Fruit fly (Drosophila melanogaster) whole organism, embryonic: ENCODE data around the gene CG18265.

Source experiments
- Abd-B ChIP-seq: fragments of 200-800 bp; sonication (Bioruptor generic); optimal IDR thresholded peaks from 2 replicates; lab custom pipeline; 2018; ENCODE audit warnings: missing biosample characterization, mild to moderate bottlenecking, missing genetic modification characterization, moderate library complexity
- Ada2b ChIP-seq: fragments of 200-800 bp; sonication (Bioruptor generic); IDR thresholded peaks from 2 replicates; pipeline ENCODE4 v1.3.6; 2022; ENCODE audit warnings: missing biosample characterization, missing genetic modification characterization
- Adf1 ChIP-seq: fragments of 200-800 bp; sonication (Bioruptor generic); IDR thresholded peaks from 2 replicates; pipeline ENCODE4 v1.3.6; 2022; ENCODE audit warnings: missing biosample characterization, missing genetic modification characterization
- Atf6 ChIP-seq: fragments of 200-800 bp; sonication (Bioruptor generic); IDR thresholded peaks from 2 replicates; pipeline ENCODE4 v1.3.6; 2022; ENCODE audit warnings: missing biosample characterization, missing genetic modification characterization
- Bdp1 ChIP-seq: fragments of 200-800 bp; sonication (Bioruptor generic); optimal IDR thresholded peaks from 3 replicates; lab custom pipeline; 2016; ENCODE audit warnings: missing biosample characterization, missing genetic modification characterization
- C15 ChIP-seq: fragments of 200-800 bp; sonication (Bioruptor generic); IDR thresholded peaks from 3 replicates; pipeline ENCODE4 v1.3.6; 2022; ENCODE audit warnings: missing biosample characterization, missing genetic modification characterization
- CG10543 ChIP-seq: fragments of 200-800 bp; sonication (Bioruptor generic); optimal IDR thresholded peaks from 3 replicates; lab custom pipeline; 2017; ENCODE audit warnings: missing biosample characterization, mild to moderate bottlenecking, missing genetic modification characterization, moderate library complexity
- CG10654 ChIP-seq: fragments of 200-800 bp; sonication (Bioruptor generic); optimal IDR thresholded peaks from 2 replicates; lab custom pipeline; 2016; ENCODE audit warnings: missing biosample characterization, missing genetic modification characterization
- CG11696 ChIP-seq: fragments of 200-800 bp; sonication (Bioruptor generic); IDR thresholded peaks from 2 replicates; pipeline ENCODE4 v1.3.6; 2022; ENCODE audit warnings: missing biosample characterization, missing genetic modification characterization
- CG12391 ChIP-seq: fragments of 200-800 bp; sonication (Bioruptor generic); optimal IDR thresholded peaks from 3 replicates; lab custom pipeline; 2018; ENCODE audit warnings: missing biosample characterization, mild to moderate bottlenecking, missing genetic modification characterization, moderate library complexity
- CG13123 ChIP-seq: fragments of 200-800 bp; sonication (Bioruptor generic); optimal IDR thresholded peaks from 2 replicates; lab custom pipeline; 2016; ENCODE audit warnings: missing biosample characterization, missing genetic modification characterization
- CG15696 ChIP-seq: fragments of 200-800 bp; sonication (Bioruptor generic); optimal IDR thresholded peaks from 2 replicates; lab custom pipeline; 2019; ENCODE audit warnings: missing biosample characterization, mild to moderate bottlenecking, missing genetic modification characterization, moderate library complexity
- CG17359 ChIP-seq: fragments of 200-800 bp; sonication (Bioruptor generic); optimal IDR thresholded peaks from 3 replicates; lab custom pipeline; 2018; ENCODE audit warnings: missing biosample characterization, mild to moderate bottlenecking, missing genetic modification characterization, moderate library complexity
- CG17361 ChIP-seq: fragments of 200-800 bp; sonication (Bioruptor generic); IDR thresholded peaks from 3 replicates; pipeline ENCODE4 v1.3.6; 2022; ENCODE audit warnings: missing biosample characterization, missing genetic modification characterization
- CG2199 ChIP-seq: fragments of 200-800 bp; sonication (Bioruptor generic); IDR thresholded peaks from 3 replicates; pipeline ENCODE4 v1.3.6; 2022; ENCODE audit warnings: missing biosample characterization, missing genetic modification characterization
- CG31365 ChIP-seq: fragments of 200-800 bp; sonication (Bioruptor generic); optimal IDR thresholded peaks from 2 replicates; lab custom pipeline; 2018; ENCODE audit warnings: missing biosample characterization, mild to moderate bottlenecking, missing genetic modification characterization
- CG33213 ChIP-seq: fragments of 200-800 bp; sonication (Bioruptor generic); optimal IDR thresholded peaks from 3 replicates; lab custom pipeline; 2016; ENCODE audit warnings: missing biosample characterization, missing genetic modification characterization
- CG3407 ChIP-seq: fragments of 200-800 bp; sonication (Bioruptor generic); optimal IDR thresholded peaks from 2 replicates; lab custom pipeline; 2018; ENCODE audit warnings: missing biosample characterization, mild to moderate bottlenecking, missing genetic modification characterization
- CG4282 ChIP-seq: fragments of 200-800 bp; sonication (Bioruptor generic); optimal IDR thresholded peaks from 2 replicates; lab custom pipeline; 2016; ENCODE audit warnings: missing biosample characterization, missing genetic modification characterization
- CG4424 ChIP-seq: fragments of 200-800 bp; sonication (Bioruptor generic); optimal IDR thresholded peaks from 3 replicates; lab custom pipeline; 2016; ENCODE audit warnings: missing biosample characterization, missing genetic modification characterization
- CG5953 ChIP-seq: fragments of 200-800 bp; sonication (Bioruptor generic); IDR thresholded peaks from 2 replicates; pipeline ENCODE4 v1.3.6; 2022; ENCODE audit warnings: missing biosample characterization, missing genetic modification characterization
- CG6272 ChIP-seq: fragments of 200-800 bp; sonication (Bioruptor generic); IDR thresholded peaks from 2 replicates; pipeline ENCODE4 v1.3.6; 2022; ENCODE audit warnings: missing biosample characterization, missing genetic modification characterization
- CG6689 ChIP-seq: fragments of 200-800 bp; sonication (Bioruptor generic); IDR thresholded peaks from 2 replicates; pipeline ENCODE4 v1.3.6; 2022; ENCODE audit warnings: missing biosample characterization, missing genetic modification characterization
- CG7556 ChIP-seq: fragments of 200-800 bp; sonication (Bioruptor generic); optimal IDR thresholded peaks from 2 replicates; lab custom pipeline; 2017; ENCODE audit warnings: missing biosample characterization, mild to moderate bottlenecking, missing genetic modification characterization
- CG7786 ChIP-seq: fragments of 200-800 bp; sonication (Bioruptor generic); optimal IDR thresholded peaks from 2 replicates; lab custom pipeline; 2016; ENCODE audit warnings: missing biosample characterization, missing genetic modification characterization
- CG8478 ChIP-seq: fragments of >200 bp; optimal IDR thresholded peaks from 2 replicates; lab custom pipeline; 2018
- CG8944 ChIP-seq: fragments of 200-800 bp; sonication (Bioruptor generic); optimal IDR thresholded peaks from 3 replicates; lab custom pipeline; 2016; ENCODE audit warnings: missing biosample characterization, missing genetic modification characterization
- E2f1 ChIP-seq: fragments of 200-800 bp; sonication (Bioruptor generic); IDR thresholded peaks from 2 replicates; pipeline ENCODE4 v1.3.6; 2022; ENCODE audit warnings: missing biosample characterization, missing genetic modification characterization
- Ets65A ChIP-seq: fragments of 200-800 bp; sonication (Bioruptor generic); peaks from one replicate; lab custom pipeline; 2016; ENCODE audit warnings: missing biosample characterization, missing genetic modification characterization
- Fer1 ChIP-seq: fragments of 200-800 bp; sonication (Bioruptor generic); optimal IDR thresholded peaks from 2 replicates; lab custom pipeline; 2017; ENCODE audit warnings: missing biosample characterization, mild to moderate bottlenecking, missing genetic modification characterization
- Gug ChIP-seq: fragments of 200-800 bp; sonication (Bioruptor generic); IDR thresholded peaks from 4 replicates; pipeline ENCODE4 v1.3.6; 2022; ENCODE audit warnings: missing biosample characterization, missing genetic modification characterization
- Hr39 ChIP-seq: fragments of >200 bp; optimal IDR thresholded peaks from 2 replicates; lab custom pipeline; 2017
- Max ChIP-seq: fragments of 200-800 bp; sonication (Bioruptor generic); optimal IDR thresholded peaks from 2 replicates; lab custom pipeline; 2016; ENCODE audit warnings: missing biosample characterization, mild to moderate bottlenecking, missing genetic modification characterization
- Optix ChIP-seq: fragments of 200-800 bp; sonication (Bioruptor generic); IDR thresholded peaks from 3 replicates; pipeline ENCODE4 v1.3.6; 2022; ENCODE audit warnings: missing biosample characterization, missing genetic modification characterization
- Rfx ChIP-seq: fragments of 200-800 bp; sonication (Bioruptor generic); IDR thresholded peaks from 2 replicates; pipeline ENCODE4 v1.3.6; 2022; ENCODE audit warnings: missing biosample characterization, missing genetic modification characterization
- aop ChIP-seq: fragments of 200-800 bp; sonication (Bioruptor generic); IDR thresholded peaks from 2 replicates; pipeline ENCODE4 v1.3.6; 2022; ENCODE audit warnings: missing biosample characterization, missing genetic modification characterization
- bigmax ChIP-seq: fragments of 200-800 bp; sonication (Bioruptor generic); optimal IDR thresholded peaks from 2 replicates; lab custom pipeline; 2018; ENCODE audit warnings: missing biosample characterization, mild to moderate bottlenecking, missing genetic modification characterization
- disco-r ChIP-seq: fragments of 200-800 bp; sonication (Bioruptor generic); optimal IDR thresholded peaks from 2 replicates; lab custom pipeline; 2016; ENCODE audit warnings: missing biosample characterization, missing genetic modification characterization
- gcm2 ChIP-seq: fragments of 200-800 bp; sonication (Bioruptor generic); optimal IDR thresholded peaks from 2 replicates; lab custom pipeline; 2016; ENCODE audit warnings: missing biosample characterization, missing genetic modification characterization
- gsb-n ChIP-seq: fragments of 200-800 bp; sonication (Bioruptor generic); optimal IDR thresholded peaks from 3 replicates; lab custom pipeline; 2018; ENCODE audit warnings: missing biosample characterization, mild to moderate bottlenecking, missing genetic modification characterization
- nau ChIP-seq: fragments of 200-800 bp; sonication (Bioruptor generic); optimal IDR thresholded peaks from 3 replicates; lab custom pipeline; 2017; ENCODE audit warnings: missing biosample characterization, mild to moderate bottlenecking, missing genetic modification characterization, missing genetic modification reagents
- odd ChIP-seq: fragments of 200-800 bp; sonication (Bioruptor generic); optimal IDR thresholded peaks from 2 replicates; lab custom pipeline; 2017; ENCODE audit warnings: missing biosample characterization, mild to moderate bottlenecking, missing genetic modification characterization
- pum ChIP-seq: fragments of 200-800 bp; sonication (Bioruptor generic); optimal IDR thresholded peaks from 2 replicates; lab custom pipeline; 2016; ENCODE audit warnings: missing biosample characterization, missing genetic modification characterization
- shn ChIP-seq: fragments of 200-800 bp; sonication (Bioruptor generic); optimal IDR thresholded peaks from 3 replicates; lab custom pipeline; 2016; ENCODE audit warnings: missing biosample characterization, missing genetic modification characterization
- sisA ChIP-seq: fragments of 200-800 bp; sonication (Bioruptor generic); IDR thresholded peaks from 2 replicates; pipeline ENCODE4 v1.3.6; 2022; ENCODE audit warnings: missing biosample characterization, missing genetic modification characterization
- slp2 ChIP-seq: fragments of 200-800 bp; sonication (Bioruptor generic); optimal IDR thresholded peaks from 2 replicates; lab custom pipeline; 2016; ENCODE audit warnings: missing biosample characterization, missing genetic modification characterization
- sna ChIP-seq: fragments of 200-800 bp; sonication (Bioruptor generic); IDR thresholded peaks from 2 replicates; pipeline ENCODE4 v1.3.6; 2022; ENCODE audit warnings: missing biosample characterization, missing genetic modification characterization; ENCODE audit not compliant: partially characterized antibody
- sqz ChIP-seq: fragments of 200-800 bp; sonication (Bioruptor generic); optimal IDR thresholded peaks from 3 replicates; lab custom pipeline; 2018; ENCODE audit warnings: missing biosample characterization, mild to moderate bottlenecking, missing genetic modification characterization
- tap ChIP-seq: fragments of 200-800 bp; optimal IDR thresholded peaks from 3 replicates; lab custom pipeline; 2019; ENCODE audit warnings: missing biosample characterization, mild to moderate bottlenecking, missing genetic modification characterization, moderate library complexity
- tin ChIP-seq: fragments of 200-800 bp; sonication (Bioruptor generic); optimal IDR thresholded peaks from 3 replicates; lab custom pipeline; 2016; ENCODE audit warnings: missing biosample characterization, missing genetic modification characterization
- z ChIP-seq: fragments of 200-800 bp; sonication (Bioruptor generic); IDR thresholded peaks from 3 replicates; pipeline ENCODE4 v1.3.6; 2022; ENCODE audit warnings: missing biosample characterization, missing genetic modification characterization
- zfh1 ChIP-seq: fragments of 200-800 bp; sonication (Bioruptor generic); IDR thresholded peaks from 3 replicates; pipeline ENCODE4 v1.3.6; 2022; ENCODE audit warnings: missing biosample characterization, missing genetic modification characterization

CG18265 gene

dm6 chr3L:17458856-17459518 is 19.8 kb downstream of the CG18265 start:
- TF ChIP-seq tin, result peak; percentile 3
- TF ChIP-seq CG4424, result no peak
- peak; percentile 35; the same call in 1 of the 4 replicates for TF ChIP-seq Gug
- TF ChIP-seq gcm2, result no peak
- no peak for TF ChIP-seq Rfx (GFP tag; lab: Robert Waterston, UW)
- TF ChIP-seq CG15696, result no peak
- TF ChIP-seq zfh1, result peak; percentile 63; the same call in 2 of the 3 replicates
- no peak for TF ChIP-seq Max
- TF ChIP-seq CG6272 (GFP tag; lab: Robert Waterston, UW), result no peak
- TF ChIP-seq CG6689 (GFP tag; lab: Robert Waterston, UW), result peak; percentile 60; the same call in 1 of the 2 replicates
- TF ChIP-seq Atf6 (GFP tag; lab: Robert Waterston, UW), result 0 out of 2 replicates have a peak, but pooled peaks have one; percentile 27
- no peak for TF ChIP-seq CG33213 (GFP tag; lab: Kevin White, UChicago)
- TF ChIP-seq CG11696 (GFP tag; lab: Robert Waterston, UW), result 0 out of 2 replicates have a peak, but pooled peaks have one; percentile 19
- peak; percentile 81 for TF ChIP-seq Ets65A (GFP tag; lab: Kevin White, UChicago)
- TF ChIP-seq CG17359 (tag; lab: Kevin White, UChicago), result peak; percentile 55
- TF ChIP-seq shn (GFP tag; lab: Kevin White, UChicago), result no peak
- no peak for TF ChIP-seq CG5953
- no peak for TF ChIP-seq nau (GFP tag; lab: Kevin White, UChicago)
- no peak for TF ChIP-seq CG31365 (tag; lab: Kevin White, UChicago)
- TF ChIP-seq CG10654 (GFP tag; lab: Kevin White, UChicago), result no peak
- no peak for TF ChIP-seq Adf1 (GFP tag; lab: Robert Waterston, UW)
- no peak for TF ChIP-seq C15 (GFP tag; lab: Robert Waterston, UW)
- TF ChIP-seq CG2199 (GFP tag; lab: Robert Waterston, UW), result no peak
- no peak for TF ChIP-seq sna
- 0 out of 3 replicates have a peak, but pooled peaks have one; percentile 35 for TF ChIP-seq CG17361
- TF ChIP-seq sisA (GFP tag; lab: Robert Waterston, UW), result peak; percentile 54; the same call in 1 of the 2 replicates
- TF ChIP-seq CG3407 (GFP tag; lab: Kevin White, UChicago), result no peak
- no peak for TF ChIP-seq Abd-B (GFP tag; lab: Kevin White, UChicago)
- peak; percentile 37 for TF ChIP-seq Fer1 (GFP tag; lab: Kevin White, UChicago)
- no peak for TF ChIP-seq z (GFP tag; lab: Robert Waterston, UW)
- peak; percentile 42; the same call in 1 of the 2 replicates for TF ChIP-seq E2f1 (GFP tag; lab: Robert Waterston, UW)
- TF ChIP-seq bigmax (GFP tag; lab: Kevin White, UChicago), result no peak
- no peak for TF ChIP-seq pum (GFP tag; lab: Kevin White, UChicago)
- TF ChIP-seq sqz (GFP tag; lab: Kevin White, UChicago), result no peak
- TF ChIP-seq Ada2b (GFP tag; lab: Robert Waterston, UW), result no peak
- TF ChIP-seq CG12391, result peak; percentile 57
- TF ChIP-seq disco-r, result no peak
- TF ChIP-seq odd (GFP tag; lab: Kevin White, UChicago), result no peak
- TF ChIP-seq CG10543 (GFP tag; lab: Kevin White, UChicago), result no peak
- TF ChIP-seq CG8478 (lab: Kevin White, UChicago), result no peak
- TF ChIP-seq CG13123 (GFP tag; lab: Kevin White, UChicago), result no peak
- TF ChIP-seq Optix (GFP tag; lab: Robert Waterston, UW), result no peak
- no peak for TF ChIP-seq Hr39
- TF ChIP-seq slp2 (GFP tag; lab: Kevin White, UChicago), result no peak
- no peak for TF ChIP-seq CG7786 (GFP tag; lab: Kevin White, UChicago)
- peak; percentile 19 for TF ChIP-seq CG7556
- peak; percentile 10 for TF ChIP-seq tap
- no peak for TF ChIP-seq CG8944 (GFP tag; lab: Kevin White, UChicago)
- TF ChIP-seq Bdp1 (GFP tag; lab: Kevin White, UChicago), result no peak
- no peak for TF ChIP-seq aop (GFP tag; lab: Robert Waterston, UW)
- no peak for TF ChIP-seq gsb-n (tag; lab: Kevin White, UChicago)
- no peak for TF ChIP-seq CG4282 (GFP tag; lab: Kevin White, UChicago)
